Worm (Caenorhabditis elegans): Measurements from ENCODE around the gene cpg-4.

Gene cpg-4

DNA sequence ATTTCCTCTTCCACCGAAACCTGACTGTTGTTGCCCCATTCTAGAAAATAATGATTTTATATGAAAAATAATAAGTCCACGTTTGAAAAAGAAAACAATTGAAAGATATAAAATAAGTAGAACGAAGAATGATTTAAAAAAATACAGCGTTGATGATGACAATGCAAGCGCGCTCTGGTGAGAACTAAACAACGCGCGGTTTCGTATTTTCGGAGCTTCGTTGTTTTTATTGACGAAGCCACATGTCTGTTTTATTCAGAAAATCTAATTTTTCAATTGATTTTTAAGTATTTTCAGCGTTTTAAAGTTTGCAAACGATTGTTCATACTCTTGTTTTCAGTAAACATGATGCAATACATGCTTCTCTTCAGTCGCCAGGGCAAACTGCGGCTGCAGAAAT is 21.4 kb downstream of the cpg-4 start, which contains the start of the genes rpt-2 and aps-1 (continued):
- TF ChIP-seq ceh-28 (tag; optimal IDR thresholded peaks at IDR 0.05) (no peak), F26F4.8 (GFP tag; conservative IDR thresholded peaks at IDR 0.05) (no peak), egl-27 (tag; optimal IDR thresholded peaks at IDR 0.05) (no peak), F10B5.3 (tag; optimal IDR thresholded peaks at IDR 0.05) (no peak), php-3 (GFP tag; IDR thresholded peaks at IDR 0.05) (no peak), nhr-48 (tag; optimal IDR thresholded peaks at IDR 0.05) (no peak), vab-7 (GFP tag; IDR thresholded peaks at IDR 0.05) (no peak), spr-3 (GFP tag; optimal IDR thresholded peaks at IDR 0.05) (no peak), dmd-9 (GFP tag; IDR thresholded peaks at IDR 0.05) (no peak), madf-9 (GFP tag; conservative IDR thresholded peaks at IDR 0.05) (no peak)

DNA sequence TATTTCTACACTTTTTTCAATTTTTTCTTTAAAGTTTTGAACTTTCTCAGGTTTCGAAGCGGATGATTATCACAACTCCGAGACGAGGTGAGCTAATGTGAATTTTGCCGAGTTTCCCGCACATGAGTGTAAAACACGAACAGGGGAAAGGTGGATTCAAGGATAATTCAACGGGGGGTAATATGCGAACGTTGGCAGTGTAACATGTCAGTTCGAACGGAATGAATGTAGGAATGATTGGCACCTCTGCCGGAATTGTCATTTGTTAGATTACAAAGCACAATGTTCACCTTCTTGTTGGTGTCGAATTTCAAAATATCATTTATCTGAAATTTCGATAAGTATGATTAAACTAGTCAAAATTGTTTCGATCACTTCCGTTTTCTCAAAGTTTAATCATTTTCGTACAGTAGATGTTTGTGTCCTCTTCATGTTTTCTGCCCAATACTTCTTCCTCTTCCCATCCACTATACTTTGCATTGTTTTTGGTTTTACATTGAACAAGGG is 22.8 kb downstream of the cpg-4 start, which contains the start of gene picc-1:
TSS of gene picc-1 (plus strand) at position 51 of the 507 bp plus-strand sequence.
- 0 out of 2 replicates have a peak, but pooled peaks have one; percentile 36 for TF ChIP-seq snpc-1.2 (GFP tag; IDR thresholded peaks at IDR 0.05)
- TF ChIP-seq mes-2 (tag; optimal IDR thresholded peaks at IDR 0.05; ENCODE audit: poor library complexity, severe bottlenecking) = peak; percentile 38
- no peak for TF ChIP-seq hlh-11 (tag; optimal IDR thresholded peaks at IDR 0.05)
- no peak for TF ChIP-seq lin-15B (tag; optimal IDR thresholded peaks at IDR 0.05)
- no peak for TF ChIP-seq set-16 (GFP tag; IDR thresholded peaks at IDR 0.05)
- no peak for TF ChIP-seq lir-3 (tag; optimal IDR thresholded peaks at IDR 0.05)
- TF ChIP-seq nhr-111 (GFP tag; optimal IDR thresholded peaks at IDR 0.05) = no peak
- peak in 1 of 2 experiments; percentile 11 for TF ChIP-seq lsy-2 (tag; optimal IDR thresholded peaks at IDR 0.05)
- no peak for TF ChIP-seq daf-12 (tag; optimal IDR thresholded peaks at IDR 0.05)
- TF ChIP-seq mep-1 (tag; optimal IDR thresholded peaks at IDR 0.05) = peak; percentile 72
- peak; percentile 64 for TF ChIP-seq duxl-1 (tag; optimal IDR thresholded peaks at IDR 0.05; ENCODE audit: poor library complexity)
- TF ChIP-seq T20F7.1 (GFP tag; optimal IDR thresholded peaks at IDR 0.05) = peak; percentile 24
- no peak for TF ChIP-seq dmd-8 (GFP tag; IDR thresholded peaks at IDR 0.05)
- TF ChIP-seq T26A8.4 (GFP tag; IDR thresholded peaks at IDR 0.05) = 0 out of 2 replicates have a peak, but pooled peaks have one; percentile 27
- peak; percentile 47 for TF ChIP-seq nhr-48 (tag; optimal IDR thresholded peaks at IDR 0.05)
- no peak for TF ChIP-seq sdz-12 (GFP tag; optimal IDR thresholded peaks at IDR 0.05)
- TF ChIP-seq unc-39 (tag; optimal IDR thresholded peaks at IDR 0.05) = no peak
- TF ChIP-seq Y48G9A.11 (GFP tag; IDR thresholded peaks at IDR 0.05) = peak; percentile 69
- no peak for TF ChIP-seq zag-1 (tag; optimal IDR thresholded peaks at IDR 0.05)
- peak; percentile 63 for TF ChIP-seq lin-38 (GFP tag; IDR thresholded peaks at IDR 0.05)
- peak; percentile 31; the same call in 1 of the 2 replicates for TF ChIP-seq egl-43 (GFP tag; IDR thresholded peaks at IDR 0.05)
- no peak for TF ChIP-seq nhr-77 (tag; optimal IDR thresholded peaks at IDR 0.05)
- TF ChIP-seq dmd-9 (GFP tag; IDR thresholded peaks at IDR 0.05) = 0 out of 2 replicates have a peak, but pooled peaks have one; percentile 38
- no peak for TF ChIP-seq fos-1 (tag; optimal IDR thresholded peaks at IDR 0.05)
- TF ChIP-seq nhr-102 (tag; optimal IDR thresholded peaks at IDR 0.05) = peak; percentile 69
- TF ChIP-seq aha-1 (tag) = peak; percentile 96
- TF ChIP-seq nhr-10 (tag; optimal IDR thresholded peaks at IDR 0.05) = no peak
- no peak for TF ChIP-seq pqm-1 (tag; optimal IDR thresholded peaks at IDR 0.05)
- no peak for TF ChIP-seq saeg-2 (GFP tag; IDR thresholded peaks at IDR 0.05)
- TF ChIP-seq nhr-11 (tag; optimal IDR thresholded peaks at IDR 0.05) = no peak
- TF ChIP-seq madf-5 (GFP tag; IDR thresholded peaks at IDR 0.05) = no peak
- no peak for TF ChIP-seq zip-11 (GFP tag; IDR thresholded peaks at IDR 0.05)
- TF ChIP-seq F49E8.2 (tag; optimal IDR thresholded peaks at IDR 0.05; ENCODE audit: borderline replicate concordance) = no peak
- TF ChIP-seq zfp-2 (tag; optimal IDR thresholded peaks at IDR 0.05) = no peak
- peak; percentile 89 for TF ChIP-seq ama-1 (optimal IDR thresholded peaks at IDR 0.05)
- no peak for TF ChIP-seq ceh-62 (tag; optimal IDR thresholded peaks at IDR 0.05)
- TF ChIP-seq gei-8 (GFP tag; optimal IDR thresholded peaks at IDR 0.05) = no peak
- no peak for TF ChIP-seq egl-27 (tag; optimal IDR thresholded peaks at IDR 0.05)
- no peak for TF ChIP-seq nhr-237 (tag; optimal IDR thresholded peaks at IDR 0.05)
- peak; percentile 21 for TF ChIP-seq dve-1 (tag; optimal IDR thresholded peaks at IDR 0.05; ENCODE audit: insufficient read depth)
